Worm (Caenorhabditis elegans): ENCODE results near the gene C28H8.5.

Gene C28H8.5

DNA sequence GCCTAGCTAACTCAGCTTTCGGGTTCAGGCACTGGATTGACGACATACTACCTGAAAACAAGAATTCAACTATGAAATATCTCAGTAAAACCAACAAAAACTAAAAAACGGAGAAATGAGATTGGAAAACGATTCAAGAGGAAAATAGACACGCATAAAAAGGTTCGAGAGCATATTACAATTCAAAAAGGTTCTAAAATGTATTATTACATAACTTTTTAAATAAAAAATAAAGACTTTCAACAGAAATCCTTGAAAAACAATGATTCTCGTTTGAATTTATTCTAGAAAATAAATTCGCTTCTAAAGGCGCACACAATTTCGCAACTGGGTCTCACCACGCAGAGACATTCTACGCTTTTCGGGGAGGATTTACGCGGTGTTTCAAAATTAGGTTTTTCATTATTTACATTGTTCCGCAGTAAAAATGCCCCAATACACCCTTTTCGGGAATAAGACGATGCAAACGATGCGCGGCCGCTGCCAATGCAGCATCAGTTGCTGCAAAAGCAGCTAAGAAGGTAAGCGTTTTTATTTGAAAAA lies 28.4 kb upstream of the C28H8.5 start, which contains the start of the genes cct-6 and alh-9 (continued):
- peak; percentile 8 for TF ChIP-seq nhr-11 (tag; optimal IDR thresholded peaks at IDR 0.05)
- no peak for TF ChIP-seq hpl-2 (GFP tag; optimal IDR thresholded peaks at IDR 0.05)
- peak; percentile 87 for TF ChIP-seq nhr-71 (tag; optimal IDR thresholded peaks at IDR 0.05)
- peak; percentile 76 for TF ChIP-seq nhr-77 (tag; optimal IDR thresholded peaks at IDR 0.05)

DNA sequence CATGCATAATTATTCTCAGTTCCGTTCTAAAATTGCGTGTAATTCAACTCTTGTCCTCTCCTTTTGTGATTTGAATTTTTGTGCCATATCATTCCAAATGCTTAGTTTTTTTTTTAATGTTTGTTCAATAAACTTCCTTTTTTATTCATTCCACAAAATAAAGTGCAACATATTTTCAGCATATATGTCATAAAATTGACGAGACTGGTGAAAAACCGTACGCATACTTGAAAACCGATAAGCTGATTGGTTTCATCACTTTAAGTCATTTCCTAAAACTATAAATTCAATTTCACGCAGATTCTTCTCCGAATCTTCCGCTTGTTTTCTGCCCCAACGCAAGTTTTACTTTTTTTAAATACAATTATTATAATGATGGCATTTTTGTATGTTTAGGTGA lies 25.1 kb upstream of the C28H8.5 start, which contains the start of gene dpf-4:
TSS of gene dpf-4 (plus strand) at position 301 of the 400 bp plus-strand sequence.
- TF ChIP-seq efl-1 (optimal IDR thresholded peaks at IDR 0.05), result no peak
- peak in 1 of 2 experiments; percentile 75 for TF ChIP-seq efl-1 (GFP tag; optimal IDR thresholded peaks at IDR 0.05 in 1 of 2)
- TF ChIP-seq skn-1 (tag; optimal IDR thresholded peaks at IDR 0.05), result no peak

DNA sequence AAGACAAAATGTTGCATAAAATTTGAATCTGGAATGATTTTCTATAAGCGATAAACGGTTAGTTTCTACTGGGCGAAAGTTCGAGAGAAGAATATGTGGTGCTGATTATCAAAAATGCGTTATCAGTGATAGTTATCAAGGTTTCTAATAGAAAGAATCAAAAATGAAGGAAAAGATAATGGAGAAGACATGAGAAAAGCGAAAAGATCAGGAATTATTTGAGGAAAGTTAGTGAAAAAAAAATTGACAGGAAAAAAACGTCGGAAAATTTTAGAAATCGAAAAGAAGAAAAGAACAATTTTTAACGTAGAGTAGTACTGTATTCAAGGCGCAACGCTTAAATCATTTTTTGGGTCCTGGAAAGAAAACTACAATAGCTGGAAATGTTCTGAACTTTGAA lies 20.3 kb upstream of the C28H8.5 start, which contains the start of gene dnpp-1:
TSS of gene dnpp-1 (minus strand) at position 30 of the 400 bp plus-strand sequence.
- TF ChIP-seq aha-1 (tag; optimal IDR thresholded peaks at IDR 0.05) (no peak), pqm-1 (tag; optimal IDR thresholded peaks at IDR 0.05) (peak; percentile 36), elt-2 (tag; optimal IDR thresholded peaks at IDR 0.05) (peak; percentile 78), lin-35 (GFP tag; optimal IDR thresholded peaks at IDR 0.05) (peak in 1 of 2 experiments; percentile 25), mdl-1 (tag; optimal IDR thresholded peaks at IDR 0.05) (no peak), blmp-1 (tag; optimal IDR thresholded peaks at IDR 0.05) (peak; percentile 62), tlp-1 (tag; optimal IDR thresholded peaks at IDR 0.05) (peak; percentile 25), lir-3 (tag; optimal IDR thresholded peaks at IDR 0.05; ENCODE audit: poor library complexity) (no peak)

DNA sequence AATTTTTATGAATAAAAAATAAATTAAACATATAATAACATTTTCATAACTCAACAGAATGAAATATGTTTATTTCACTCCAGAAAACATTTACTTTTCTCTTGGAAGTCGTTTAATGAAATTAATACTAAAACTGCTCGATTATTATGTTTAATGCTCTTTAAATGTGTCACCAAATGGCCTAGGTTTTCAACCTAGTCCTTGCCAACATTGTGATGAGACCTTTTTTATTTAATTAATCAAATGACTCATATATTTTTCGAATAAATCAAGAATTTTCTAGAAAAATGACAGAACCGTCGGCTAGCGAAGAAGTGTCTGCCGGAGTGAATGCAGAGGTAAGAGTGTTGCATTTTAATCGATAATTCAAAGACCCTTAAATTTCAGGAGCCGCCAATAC lies 19.8 kb upstream of the C28H8.5 start, which contains the start of gene rabn-5:
TSS of gene rabn-5 (plus strand) at position 284 of the 400 bp plus-strand sequence.
- peak in 1 of 2 experiments; percentile 2 for TF ChIP-seq lsy-2 (tag; optimal IDR thresholded peaks at IDR 0.05)
- TF ChIP-seq elt-2 (tag; optimal IDR thresholded peaks at IDR 0.05), result no peak
- TF ChIP-seq dpl-1 (GFP tag; optimal IDR thresholded peaks at IDR 0.05), result peak in 1 of 3 experiments; percentile 59
- TF ChIP-seq mep-1 (tag; optimal IDR thresholded peaks at IDR 0.05), result peak; percentile 16
- peak; percentile 13 to 19 for TF ChIP-seq efl-1 (optimal IDR thresholded peaks at IDR 0.05)
- peak in 1 of 2 experiments; percentile 51 for TF ChIP-seq efl-1 (GFP tag; optimal IDR thresholded peaks at IDR 0.05 in 1 of 2)
- TF ChIP-seq nhr-85 (tag), result no peak

DNA sequence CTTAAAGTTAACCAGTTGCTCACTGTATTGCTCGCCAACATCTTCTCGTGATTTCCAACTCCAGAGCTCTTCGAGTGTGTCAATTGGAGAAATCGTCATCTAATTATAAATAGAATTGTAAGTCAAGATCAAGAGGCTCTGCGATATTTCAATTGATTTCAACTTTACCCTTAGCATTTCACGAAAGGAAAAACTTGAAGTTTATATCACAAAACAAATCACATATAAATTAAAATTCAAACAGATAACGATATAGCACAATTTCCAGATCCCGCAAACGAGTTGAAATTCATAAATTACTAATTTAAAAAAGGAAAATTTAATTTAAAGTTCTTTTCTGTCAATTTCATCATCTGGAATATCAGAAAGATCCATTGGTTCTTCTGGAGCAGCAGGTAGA lies 15.7 kb upstream of the C28H8.5 start, which contains the start of gene eng-1:
TSS of gene eng-1 (minus strand) at position 101 of the 400 bp plus-strand sequence.
- TF ChIP-seq snu-23 (GFP tag; optimal IDR thresholded peaks at IDR 0.05) (no peak), elt-3 (tag; optimal IDR thresholded peaks at IDR 0.05) (no peak), nhr-76 (tag; optimal IDR thresholded peaks at IDR 0.05) (no peak), nhr-85 (tag) (no peak), xbp-1 (tag; optimal IDR thresholded peaks at IDR 0.05) (no peak), ceh-82 (tag; optimal IDR thresholded peaks at IDR 0.05) (no peak), zag-1 (tag; optimal IDR thresholded peaks at IDR 0.05) (no peak), F16B12.6 (tag; optimal IDR thresholded peaks at IDR 0.05) (no peak)

DNA sequence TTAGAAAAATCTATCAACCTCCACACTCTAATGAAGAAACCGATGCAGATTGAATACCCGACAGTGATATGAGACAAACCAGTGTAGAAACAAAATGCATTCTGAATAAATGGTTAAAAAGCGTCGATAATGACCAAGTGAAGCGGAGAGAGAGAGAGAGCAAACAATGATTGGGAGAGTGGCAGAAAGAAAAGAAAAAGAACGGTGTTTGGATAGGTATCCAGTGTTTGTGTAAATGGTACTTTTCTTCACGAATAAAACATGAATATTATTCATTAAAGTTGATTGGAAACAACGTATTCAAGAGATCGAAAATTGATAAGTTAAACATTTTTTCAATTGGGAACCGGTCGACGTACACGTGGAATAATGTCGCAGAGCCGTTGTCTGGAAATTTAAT lies 14.7 kb upstream of the C28H8.5 start, which contains the start of gene F01F1.15:
TSS of gene F01F1.15 (minus strand) at position 101 of the 400 bp plus-strand sequence.
- TF ChIP-seq C16A3.4 (tag; optimal IDR thresholded peaks at IDR 0.05) (no peak), blmp-1 (tag; optimal IDR thresholded peaks at IDR 0.05) (no peak), xbp-1 (tag; optimal IDR thresholded peaks at IDR 0.05) (no peak), dpl-1 (GFP tag; optimal IDR thresholded peaks at IDR 0.05) (no peak), lin-35 (GFP tag; optimal IDR thresholded peaks at IDR 0.05) (no peak), ceh-82 (tag; optimal IDR thresholded peaks at IDR 0.05) (no peak), nhr-11 (tag; optimal IDR thresholded peaks at IDR 0.05) (no peak), mdl-1 (tag; optimal IDR thresholded peaks at IDR 0.05) (no peak), zip-4 (GFP tag; optimal IDR thresholded peaks at IDR 0.05) (no peak)

DNA sequence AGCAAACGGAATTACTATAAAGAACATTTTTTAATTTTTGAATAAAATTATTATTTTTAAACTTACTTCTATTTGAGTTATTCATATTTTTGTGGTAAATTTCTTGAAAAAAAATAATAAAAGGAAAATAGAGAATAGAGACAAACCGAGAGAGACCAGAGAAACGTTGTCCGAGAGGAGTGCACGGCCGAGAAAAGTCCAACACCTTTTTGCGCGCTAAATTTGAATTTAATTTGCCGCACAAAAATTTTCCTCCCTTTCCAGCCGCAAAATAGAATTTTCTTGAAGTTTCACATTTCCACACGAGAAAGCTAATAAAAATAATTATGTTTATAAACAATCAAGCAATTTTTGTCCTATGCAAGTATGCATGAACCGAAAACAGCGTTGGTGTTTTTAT lies 12.3 kb upstream of the C28H8.5 start, which contains the start of the genes F01F1.11 and F01F1.3:
TSS of gene F01F1.11 (minus strand) at position 118 of the 400 bp plus-strand sequence.
TSS of gene F01F1.3 (plus strand) at position 179 of the 400 bp plus-strand sequence.
- TF ChIP-seq tbx-2 (tag; optimal IDR thresholded peaks at IDR 0.05) (peak; percentile 91), hpl-2 (GFP tag; optimal IDR thresholded peaks at IDR 0.05) (no peak), F16B12.6 (tag; optimal IDR thresholded peaks at IDR 0.05) (peak; percentile 48), pqm-1 (tag; optimal IDR thresholded peaks at IDR 0.05) (no peak), mep-1 (tag; optimal IDR thresholded peaks at IDR 0.05) (peak; percentile 78), mdl-1 (tag; optimal IDR thresholded peaks at IDR 0.05) (peak in 1 of 2 experiments; percentile 57), nhr-12 (tag; optimal IDR thresholded peaks at IDR 0.05) (no peak), C34B4.2 (tag; optimal IDR thresholded peaks at IDR 0.05) (no peak), fkh-4 (tag; optimal IDR thresholded peaks at IDR 0.05; ENCODE audit: borderline replicate concordance) (peak; percentile 81), pag-3 (tag; optimal IDR thresholded peaks at IDR 0.05; ENCODE audit: borderline replicate concordance, insufficient read depth) (no peak), nhr-90 (tag; optimal IDR thresholded peaks at IDR 0.05; ENCODE audit: poor library complexity) (peak; percentile 92), fkh-8 (tag; optimal IDR thresholded peaks at IDR 0.05) (peak; percentile 83), lin-13 (GFP tag; optimal IDR thresholded peaks at IDR 0.05) (peak; percentile 83), jun-1 (tag; optimal IDR thresholded peaks at IDR 0.05) (peak; percentile 72), nhr-19 (GFP tag; conservative IDR thresholded peaks at IDR 0.05) (peak; percentile 89), ceh-90 (tag; optimal IDR thresholded peaks at IDR 0.05) (peak; percentile 91)

Data from whole organism, L1 larva.